Worm (Caenorhabditis elegans) whole organism, L4 larva: Measurements from ENCODE around the gene ucp-4.

Experiments used
- D1046.2 ChIP-seq: fragments of 200-800 bp; sonication (Bioruptor generic); IDR thresholded peaks from 2 replicates; pipeline ENCODE4 v1.3.6; 2022; ENCODE audit warnings: missing genetic modification characterization, missing compliant biosample characterization
- F10B5.3 ChIP-seq: sonication (generic microtip); optimal IDR thresholded peaks from 2 replicates; lab custom pipeline; 2016; ENCODE audit warnings: mild to moderate bottlenecking, missing genetic modification characterization, missing compliant biosample characterization
- F37D6.2 ChIP-seq: sonication (generic microtip); optimal IDR thresholded peaks from 2 replicates; lab custom pipeline; 2016; ENCODE audit warnings: mild to moderate bottlenecking, missing genetic modification characterization, missing compliant biosample characterization
- F44E2.7 ChIP-seq: fragments of 200-800 bp; sonication (Bioruptor generic); IDR thresholded peaks from 2 replicates; pipeline ENCODE4 v2.1.2; 2022; ENCODE audit warnings: missing genetic modification characterization, missing compliant biosample characterization
- F49E8.2 ChIP-seq: sonication (generic microtip); optimal IDR thresholded peaks from 2 replicates; lab custom pipeline; 2016; ENCODE audit warnings: missing compliant biosample characterization, mild to moderate bottlenecking, missing genetic modification characterization, borderline replicate concordance
- T26A8.4 ChIP-seq: fragments of 200-800 bp; sonication (Bioruptor generic); IDR thresholded peaks from 2 replicates; pipeline ENCODE4 v1.3.6; 2022; ENCODE audit warnings: missing genetic modification characterization, missing compliant biosample characterization
- Y5F2A.4 ChIP-seq: fragments of 200-800 bp; sonication (Bioruptor generic); optimal IDR thresholded peaks from 2 replicates; lab custom pipeline; 2018; ENCODE audit warnings: mild to moderate bottlenecking, missing genetic modification characterization, missing compliant biosample characterization
- Y75B8A.6 ChIP-seq: fragments of 200-800 bp; sonication (Bioruptor generic); IDR thresholded peaks from 2 replicates; pipeline ENCODE4 v1.3.6; 2022; ENCODE audit warnings: missing genetic modification reagents, missing genetic modification characterization, missing compliant biosample characterization
- ZK546.5 ChIP-seq, 2 experiments: sonication (generic microtip); optimal IDR thresholded peaks; 2 replicates each; lab custom pipeline; 2017; ENCODE audit warnings: missing biosample characterization in 2 of 2, missing genetic modification characterization in 2 of 2
- aha-1 ChIP-seq: fragments of 150-350 bp; peaks from one replicate; lab custom pipeline; 2014; ENCODE audit warnings: missing biosample characterization, missing genetic modification characterization
- ceh-32 ChIP-seq: sonication (generic microtip); optimal IDR thresholded peaks from 2 replicates; lab custom pipeline; 2016; ENCODE audit warnings: mild to moderate bottlenecking, missing genetic modification characterization, missing compliant biosample characterization; ENCODE audit not compliant: poor library complexity
- daf-16 ChIP-seq, 3 experiments: sonication (generic microtip); optimal IDR thresholded peaks; 2 replicates each; lab custom pipeline; 2016 to 2017; ENCODE audit warnings: missing genetic modification characterization in 3 of 3, missing genetic modification reagents in 3 of 3, mild to moderate bottlenecking in 2 of 3, missing compliant biosample characterization in 2 of 3, missing biosample characterization in 1 of 3, moderate library complexity in 1 of 3
- daf-19 ChIP-seq: fragments of 200-800 bp; sonication (Bioruptor generic); conservative IDR thresholded peaks from 2 replicates; pipeline ENCODE4 v1.3.6; 2022; ENCODE audit warnings: missing genetic modification characterization, missing compliant biosample characterization
- dmd-6 ChIP-seq: fragments of 200-800 bp; sonication (Bioruptor generic); IDR thresholded peaks from 2 replicates; pipeline ENCODE4 v1.3.6; 2022; ENCODE audit warnings: missing genetic modification reagents, missing genetic modification characterization, missing compliant biosample characterization
- dmd-8 ChIP-seq: fragments of 200-800 bp; sonication (Bioruptor generic); IDR thresholded peaks from 2 replicates; pipeline ENCODE4 v1.3.6; 2022; ENCODE audit warnings: missing genetic modification characterization, missing compliant biosample characterization
- dpl-1 ChIP-seq: fragments of 150-350 bp; optimal IDR thresholded peaks from 2 replicates; lab custom pipeline; 2014; ENCODE audit warnings: missing biosample characterization, missing genetic modification reagents, missing genetic modification characterization
- duxl-1 ChIP-seq: sonication (generic microtip); optimal IDR thresholded peaks from 2 replicates; lab custom pipeline; 2016; ENCODE audit warnings: mild to moderate bottlenecking, missing genetic modification characterization, moderate library complexity, missing compliant biosample characterization; ENCODE audit not compliant: poor library complexity
- hlh-30 ChIP-seq: sonication (generic microtip); optimal IDR thresholded peaks from 2 replicates; lab custom pipeline; 2017; ENCODE audit warnings: antibody characterized with exemption, mild to moderate bottlenecking, missing genetic modification characterization, missing compliant biosample characterization; ENCODE audit not compliant: insufficient read depth
- hmg-1.1 ChIP-seq: fragments of 200-800 bp; sonication (Bioruptor generic); IDR thresholded peaks from 2 replicates; pipeline ENCODE4 v1.3.6; 2022; ENCODE audit warnings: missing genetic modification reagents, missing genetic modification characterization, missing compliant biosample characterization
- mdl-1 ChIP-seq, 2 experiments: fragments of 150-350 bp in 1 of 2; sonication (generic microtip) in 1 of 2; optimal IDR thresholded peaks; 2 replicates each; lab custom pipeline; 2014 to 2017; ENCODE audit warnings: missing biosample characterization in 2 of 2, missing genetic modification characterization in 2 of 2
- mdt-29 ChIP-seq: fragments of 200-800 bp; sonication (Bioruptor generic); IDR thresholded peaks from 2 replicates; pipeline ENCODE4 v1.3.6; 2022; ENCODE audit warnings: missing genetic modification reagents, missing genetic modification characterization, missing compliant biosample characterization
- mep-1 ChIP-seq: fragments of 150-350 bp; sonication (generic microtip); optimal IDR thresholded peaks from 3 replicates; lab custom pipeline; 2014; ENCODE audit warnings: missing biosample characterization, missing genetic modification characterization
- mes-2 ChIP-seq: sonication (generic microtip); optimal IDR thresholded peaks from 2 replicates; lab custom pipeline; 2016; ENCODE audit warnings: missing genotype, mild to moderate bottlenecking, missing genetic modification characterization, missing compliant biosample characterization; ENCODE audit not compliant: poor library complexity, severe bottlenecking
- mxl-2 ChIP-seq: fragments of 200-800 bp; sonication (Bioruptor generic); conservative IDR thresholded peaks from 2 replicates; pipeline ENCODE4 v1.3.6; 2022; ENCODE audit warnings: missing genetic modification reagents, missing genetic modification characterization, missing compliant biosample characterization
- nhr-10 ChIP-seq: fragments of 150-350 bp; optimal IDR thresholded peaks from 2 replicates; lab custom pipeline; 2014; ENCODE audit warnings: missing biosample characterization, missing genetic modification characterization
- nhr-11 ChIP-seq: fragments of 150-350 bp; optimal IDR thresholded peaks from 2 replicates; lab custom pipeline; 2014; ENCODE audit warnings: missing biosample characterization, missing genetic modification characterization
- nhr-237 ChIP-seq: sonication (generic microtip); optimal IDR thresholded peaks from 2 replicates; lab custom pipeline; 2017; ENCODE audit warnings: missing biosample characterization, missing genetic modification characterization
- nhr-28 ChIP-seq: fragments of 150-350 bp; optimal IDR thresholded peaks from 2 replicates; lab custom pipeline; 2014; ENCODE audit warnings: missing biosample characterization, missing genetic modification characterization
- nhr-41 ChIP-seq: fragments of 200-800 bp; sonication (Bioruptor generic); IDR thresholded peaks from 2 replicates; pipeline ENCODE4 v1.3.6; 2022; ENCODE audit warnings: missing genetic modification reagents, missing genetic modification characterization, missing compliant biosample characterization
- nhr-6 ChIP-seq: fragments of 150-350 bp; optimal IDR thresholded peaks from 2 replicates; lab custom pipeline; 2014; ENCODE audit warnings: missing biosample characterization, missing genetic modification characterization
- nhr-76 ChIP-seq: fragments of 150-350 bp; optimal IDR thresholded peaks from 2 replicates; lab custom pipeline; 2014; ENCODE audit warnings: missing biosample characterization, missing genetic modification characterization
- pha-4 ChIP-seq, 2 experiments: fragments of 150-350 bp in 1 of 2; fragments of 200-800 bp in 1 of 2; sonication (Bioruptor generic) in 1 of 2; IDR thresholded peaks in 1 of 2; optimal IDR thresholded peaks in 1 of 2; 2 replicates each; pipeline versions ENCODE4 v1.3.6 to Lab custom; 2014 to 2022; ENCODE audit warnings: missing genetic modification characterization in 2 of 2, missing genetic modification reagents in 2 of 2, missing biosample characterization in 1 of 2, missing compliant biosample characterization in 1 of 2
- pqm-1 ChIP-seq: sonication (generic microtip); optimal IDR thresholded peaks from 2 replicates; lab custom pipeline; 2017; ENCODE audit warnings: missing biosample characterization, missing genetic modification characterization
- saeg-2 ChIP-seq: fragments of 200-800 bp; sonication (Bioruptor generic); IDR thresholded peaks from 2 replicates; pipeline ENCODE4 v1.3.6; 2022; ENCODE audit warnings: missing genetic modification reagents, missing genetic modification characterization, missing compliant biosample characterization
- sdz-12 ChIP-seq: fragments of 200-800 bp; sonication (Bioruptor generic); optimal IDR thresholded peaks from 2 replicates; lab custom pipeline; 2018; ENCODE audit warnings: mild to moderate bottlenecking, missing genetic modification characterization, missing compliant biosample characterization
- spr-1 ChIP-seq: sonication (generic microtip); optimal IDR thresholded peaks from 2 replicates; lab custom pipeline; 2016; ENCODE audit warnings: mild to moderate bottlenecking, missing genetic modification characterization, missing compliant biosample characterization
- unc-62 ChIP-seq, 3 experiments: fragments of 150-350 bp in 1 of 3; sonication (generic microtip); optimal IDR thresholded peaks in 2 of 3; peaks in 1 of 3; 1 replicate in 1 of 3; 2 replicates in 2 of 3; lab custom pipeline; 2014 to 2017; ENCODE audit warnings: missing biosample characterization in 3 of 3, missing genetic modification characterization in 3 of 3, missing genetic modification reagents in 3 of 3, missing genotype in 1 of 3
- zfp-3 ChIP-seq: fragments of 200-800 bp; sonication (Bioruptor generic); conservative IDR thresholded peaks from 2 replicates; pipeline ENCODE4 v1.3.6; 2022; ENCODE audit warnings: missing genetic modification reagents, missing genetic modification characterization, missing compliant biosample characterization
- ztf-11 ChIP-seq: fragments of 150-350 bp; optimal IDR thresholded peaks from 2 replicates; lab custom pipeline; 2014; ENCODE audit warnings: missing biosample characterization, missing genetic modification characterization
- ztf-7 ChIP-seq: fragments of 150-350 bp; optimal IDR thresholded peaks from 2 replicates; lab custom pipeline; 2014; ENCODE audit warnings: missing biosample characterization, missing genetic modification characterization

ucp-4 gene

DNA sequence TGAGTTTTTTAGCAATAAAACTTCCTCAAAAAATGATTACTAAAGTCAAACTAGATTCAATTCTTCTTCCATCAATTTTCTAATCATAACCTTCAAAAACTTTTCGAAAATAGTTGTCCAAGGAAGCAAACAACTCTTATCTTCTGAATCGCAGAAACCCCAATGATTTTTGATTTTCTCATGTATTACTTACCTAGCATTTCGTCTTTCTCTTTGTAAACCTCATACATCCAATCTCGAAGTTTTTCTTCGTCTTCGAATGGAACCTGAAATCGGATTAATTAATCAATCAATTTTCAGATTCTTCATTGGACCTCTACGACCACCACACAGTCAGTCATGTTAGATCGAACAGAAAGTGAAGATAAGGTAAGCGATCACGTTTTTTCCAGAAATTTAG, 5.4 kb upstream of the ucp-4 start, which contains the start of gene K07B1.4:
K07B1.4 (plus strand) TSS at position 301 of the 400 bp plus-strand sequence.
- TF ChIP-seq ztf-11 (tag; lab: Kevin White, UChicago) (no peak), daf-16 (GFP tag; optimal IDR thresholded peaks at IDR 0.05; lab: Kevin White, UChicago) (no peak), daf-16 (tag; optimal IDR thresholded peaks at IDR 0.05; lab: Kevin White, UChicago) (peak; percentile 24), nhr-76 (no peak), mep-1 (tag; lab: Kevin White, UChicago) (no peak), mxl-2 (no peak), F10B5.3 (tag; lab: Kevin White, UChicago) (no peak), nhr-237 (tag; lab: Kevin White, UChicago) (no peak)

ce11 chrV:9329245-9329979, 4.7 kb upstream of the ucp-4 start:
- peak; percentile 0 for TF ChIP-seq mes-2 (tag; lab: Kevin White, UChicago)
- no peak for TF ChIP-seq Y75B8A.6 (GFP tag; lab: Robert Waterston, UW)
- peak; percentile 97 for TF ChIP-seq nhr-28
- TF ChIP-seq ceh-32 (tag; lab: Kevin White, UChicago): no peak
- TF ChIP-seq mdt-29 (GFP tag; lab: Robert Waterston, UW): no peak
- TF ChIP-seq ztf-7: no peak
- no peak for TF ChIP-seq duxl-1
- TF ChIP-seq F44E2.7 (GFP tag; lab: Robert Waterston, UW): no peak
- no peak for TF ChIP-seq pqm-1
- TF ChIP-seq mep-1 (tag; lab: Kevin White, UChicago): no peak
- TF ChIP-seq nhr-10 (tag; lab: Kevin White, UChicago): no peak
- no peak for TF ChIP-seq zfp-3 (GFP tag; lab: Robert Waterston, UW)
- TF ChIP-seq hlh-30 (tag; lab: Kevin White, UChicago): peak; percentile 8
- TF ChIP-seq dmd-8: no peak
- no peak for TF ChIP-seq dpl-1 (GFP tag; lab: Kevin White, UChicago)
- TF ChIP-seq saeg-2: no peak
- no peak for TF ChIP-seq ZK546.5 (tag; optimal IDR thresholded peaks at IDR 0.05; lab: Kevin White, UChicago)
- no peak for TF ChIP-seq daf-19 (GFP tag; lab: Robert Waterston, UW)
- TF ChIP-seq daf-16 (GFP tag; optimal IDR thresholded peaks at IDR 0.05; lab: Kevin White, UChicago): no peak
- peak; percentile 74 for TF ChIP-seq daf-16 (tag; optimal IDR thresholded peaks at IDR 0.05; lab: Kevin White, UChicago)
- peak; percentile 46 for TF ChIP-seq aha-1 (tag; lab: Kevin White, UChicago)

ce11 chrV:9332611-9333315, 1.3 kb upstream of the ucp-4 start:
- no peak for TF ChIP-seq mes-2 (tag; lab: Kevin White, UChicago)
- no peak for TF ChIP-seq sdz-12 (GFP tag; lab: Kevin White, UChicago)
- no peak for TF ChIP-seq pha-4 (GFP tag; IDR thresholded peaks at IDR 0.05; lab: Robert Waterston, UW)
- peak; percentile 77 for TF ChIP-seq pha-4 (tag; optimal IDR thresholded peaks at IDR 0.05; lab: Kevin White, UChicago)
- no peak for TF ChIP-seq daf-16 (GFP tag; optimal IDR thresholded peaks at IDR 0.05; lab: Kevin White, UChicago)
- TF ChIP-seq daf-16 (tag; optimal IDR thresholded peaks at IDR 0.05; lab: Kevin White, UChicago): peak; percentile 40
- peak in 1 of 2 experiments; percentile 37 for TF ChIP-seq unc-62 (GFP tag; optimal IDR thresholded peaks at IDR 0.05 in 1 of 2; lab: Kevin White, UChicago)
- no peak for TF ChIP-seq unc-62 (tag; optimal IDR thresholded peaks at IDR 0.05; lab: Kevin White, UChicago)
- TF ChIP-seq nhr-41 (GFP tag; lab: Robert Waterston, UW): no peak
- TF ChIP-seq T26A8.4 (GFP tag; lab: Robert Waterston, UW): no peak
- TF ChIP-seq nhr-6 (tag; lab: Kevin White, UChicago): no peak
- TF ChIP-seq mdl-1 (tag; optimal IDR thresholded peaks at IDR 0.05; lab: Kevin White, UChicago): no peak
- no peak for TF ChIP-seq Y5F2A.4
- TF ChIP-seq saeg-2: no peak
- TF ChIP-seq hmg-1.1 (GFP tag; lab: Robert Waterston, UW): no peak
- no peak for TF ChIP-seq ztf-7
- no peak for TF ChIP-seq spr-1 (tag; lab: Kevin White, UChicago)
- peak; percentile 95 for TF ChIP-seq aha-1 (tag; lab: Kevin White, UChicago)
- peak; percentile 20 for TF ChIP-seq nhr-11 (tag; lab: Kevin White, UChicago)
- TF ChIP-seq F37D6.2 (tag; lab: Kevin White, UChicago): no peak
- TF ChIP-seq nhr-28: peak; percentile 3
- TF ChIP-seq dmd-6 (GFP tag; lab: Robert Waterston, UW): peak; percentile 29
- TF ChIP-seq F49E8.2: no peak
- no peak for TF ChIP-seq D1046.2 (GFP tag; lab: Robert Waterston, UW)
